Worm (Caenorhabditis elegans) whole organism, L3 larva: Measurements from ENCODE around the gene szy-4.
A peak's percentile ranks its signal among the peaks of the same experiment; 100 is the strongest.

Experiments
- ZK546.5 ChIP-seq: sonication (generic microtip); optimal IDR thresholded peaks from 2 replicates; lab custom pipeline; 2017; ENCODE audit warnings: missing biosample characterization, missing genetic modification characterization
- ama-1 ChIP-seq: fragments of 150-350 bp; optimal IDR thresholded peaks from 2 replicates; lab custom pipeline; 2018
- daf-12 ChIP-seq: fragments of 150-350 bp; optimal IDR thresholded peaks from 2 replicates; lab custom pipeline; 2014; ENCODE audit warnings: missing biosample characterization, missing genetic modification reagents, missing genetic modification characterization
- egl-5 ChIP-seq: fragments of 150-350 bp; optimal IDR thresholded peaks from 2 replicates; lab custom pipeline; 2017; ENCODE audit warnings: missing biosample characterization, missing genetic modification reagents, missing genetic modification characterization, inconsistent platforms
- elt-1 ChIP-seq: fragments of 150-350 bp; optimal IDR thresholded peaks from 2 replicates; lab custom pipeline; 2014; ENCODE audit warnings: missing biosample characterization, missing genetic modification characterization
- elt-2 ChIP-seq: sonication (generic microtip); optimal IDR thresholded peaks from 2 replicates; lab custom pipeline; 2016; ENCODE audit warnings: missing genetic modification reagents, mild to moderate bottlenecking, missing genetic modification characterization, missing compliant biosample characterization
- eor-1 ChIP-seq, 2 experiments: fragments of 150-350 bp; optimal IDR thresholded peaks; 2 replicates each; lab custom pipeline; 2014 to 2018; ENCODE audit warnings: missing biosample characterization in 2 of 2, missing genetic modification characterization in 2 of 2
- fkh-10 ChIP-seq: sonication (generic microtip); optimal IDR thresholded peaks from 2 replicates; lab custom pipeline; 2017; ENCODE audit warnings: missing biosample characterization, missing genetic modification reagents, missing genetic modification characterization
- fos-1 ChIP-seq: fragments of 150-350 bp; optimal IDR thresholded peaks from 2 replicates; lab custom pipeline; 2014; ENCODE audit warnings: missing biosample characterization, missing genetic modification characterization
- hmg-11 ChIP-seq: sonication (generic microtip); optimal IDR thresholded peaks from 2 replicates; lab custom pipeline; 2016; ENCODE audit warnings: missing genetic modification characterization, missing compliant biosample characterization
- lin-39 ChIP-seq: fragments of 150-350 bp; optimal IDR thresholded peaks from 2 replicates; lab custom pipeline; 2018; ENCODE audit warnings: missing biosample characterization, missing genetic modification reagents, missing genetic modification characterization
- mml-1 ChIP-seq: fragments of 150-350 bp; sonication (generic microtip); optimal IDR thresholded peaks from 3 replicates; lab custom pipeline; 2014; ENCODE audit warnings: missing biosample characterization, missing genetic modification characterization
- nfya-1 ChIP-seq: sonication (generic microtip); optimal IDR thresholded peaks from 2 replicates; lab custom pipeline; 2017; ENCODE audit warnings: missing genetic modification characterization, mild to moderate bottlenecking, missing compliant biosample characterization, antibody characterized with exemption, moderate library complexity; ENCODE audit not compliant: insufficient read depth
- nhr-11 ChIP-seq: fragments of 150-350 bp; optimal IDR thresholded peaks from 2 replicates; lab custom pipeline; 2014; ENCODE audit warnings: missing biosample characterization, missing genetic modification characterization
- nhr-12 ChIP-seq: fragments of 150-350 bp; optimal IDR thresholded peaks from 2 replicates; lab custom pipeline; 2014; ENCODE audit warnings: missing biosample characterization, missing genetic modification characterization
- nhr-25 ChIP-seq: sonication (generic microtip); optimal IDR thresholded peaks from 2 replicates; lab custom pipeline; 2017; ENCODE audit warnings: missing biosample characterization, missing genetic modification characterization
- nhr-28 ChIP-seq: fragments of 150-350 bp; optimal IDR thresholded peaks from 2 replicates; lab custom pipeline; 2014; ENCODE audit warnings: missing biosample characterization, missing genetic modification characterization
- nhr-77 ChIP-seq: fragments of 150-350 bp; optimal IDR thresholded peaks from 2 replicates; lab custom pipeline; 2014; ENCODE audit warnings: missing biosample characterization, missing genetic modification characterization
- pha-4 ChIP-seq: fragments of 150-350 bp; optimal IDR thresholded peaks from 2 replicates; lab custom pipeline; 2014; ENCODE audit warnings: missing biosample characterization, missing genetic modification reagents, missing genetic modification characterization
- pqm-1 ChIP-seq: fragments of 150-350 bp; optimal IDR thresholded peaks from 2 replicates; lab custom pipeline; 2017; ENCODE audit warnings: missing biosample characterization, missing genetic modification characterization, inconsistent platforms
- tbx-2 ChIP-seq: sonication (generic microtip); optimal IDR thresholded peaks from 2 replicates; lab custom pipeline; 2016; ENCODE audit warnings: mild to moderate bottlenecking, missing genetic modification characterization, missing compliant biosample characterization
- unc-39 ChIP-seq: sonication (generic microtip); optimal IDR thresholded peaks from 4 replicates; lab custom pipeline; 2017; ENCODE audit warnings: missing biosample characterization, missing genetic modification characterization
- ztf-11 ChIP-seq: fragments of 150-350 bp; optimal IDR thresholded peaks from 2 replicates; lab custom pipeline; 2014; ENCODE audit warnings: missing biosample characterization, missing genetic modification characterization
- ztf-4 ChIP-seq: fragments of 150-350 bp; optimal IDR thresholded peaks from 2 replicates; lab custom pipeline; 2014; ENCODE audit warnings: missing biosample characterization, missing genetic modification characterization

The szy-4 gene

ce11 chrII:6170236-6170635 lies 28.3 kb upstream of the szy-4 start:
- TF ChIP-seq nhr-28 (no peak), egl-5 (tag; lab: Kevin White, UChicago) (peak; percentile 54), ZK546.5 (tag; lab: Kevin White, UChicago) (no peak), mml-1 (tag; lab: Kevin White, UChicago) (no peak), fos-1 (tag; lab: Kevin White, UChicago) (no peak), pha-4 (tag; lab: Kevin White, UChicago) (no peak), unc-39 (tag; lab: Kevin White, UChicago) (no peak), nhr-12 (tag; lab: Kevin White, UChicago) (no peak), nhr-11 (tag; lab: Kevin White, UChicago) (no peak), lin-39 (tag; lab: Kevin White, UChicago) (peak; percentile 10), elt-2 (tag; lab: Kevin White, UChicago) (no peak), elt-1 (tag; lab: Kevin White, UChicago) (no peak), fkh-10 (no peak), ztf-4 (tag; lab: Kevin White, UChicago) (no peak), eor-1 (tag; optimal IDR thresholded peaks at IDR 0.05; lab: Kevin White, UChicago) (no peak)

- TF ChIP-seq tbx-2 (tag; lab: Kevin White, UChicago) (no peak), elt-2 (tag; lab: Kevin White, UChicago) (no peak), ama-1 (no peak)
- TF ChIP-seq, all 47 proteins: peak for 0
Observed at ce11 chrII:6171228-6171627, 27.3 kb upstream of the szy-4 start, which contains the start of gene F40H3.3. Gene F40H3.3 (plus strand): TSS chrII:6171507.

- TF ChIP-seq nhr-25 (tag; lab: Kevin White, UChicago) (peak; percentile 8), pqm-1 (no peak)
Observed at ce11 chrII:6173400-6173799, 25.1 kb upstream of the szy-4 start, which contains the start of gene F40H3.2. Gene F40H3.2 (plus strand): TSS chrII:6173649.

ce11 chrII:6175027-6175426 lies 23.5 kb upstream of the szy-4 start:
- TF ChIP-seq egl-5 (tag; lab: Kevin White, UChicago) (no peak), lin-39 (tag; lab: Kevin White, UChicago) (peak; percentile 31), nfya-1 (tag; lab: Kevin White, UChicago) (peak; percentile 26), hmg-11 (tag; lab: Kevin White, UChicago) (peak; percentile 20)

- TF ChIP-seq hmg-11 (tag; lab: Kevin White, UChicago) (no peak), nhr-25 (tag; lab: Kevin White, UChicago) (peak; percentile 54), egl-5 (tag; lab: Kevin White, UChicago) (peak; percentile 66), pha-4 (tag; lab: Kevin White, UChicago) (no peak), ztf-4 (tag; lab: Kevin White, UChicago) (no peak), elt-1 (tag; lab: Kevin White, UChicago) (peak; percentile 99), nhr-77 (tag; lab: Kevin White, UChicago) (no peak)
- TF ChIP-seq, all 47 proteins: peak for 3
Observed at ce11 chrII:6176154-6176897, 22.2 kb upstream of the szy-4 start.

ce11 chrII:6177975-6178742 lies 20.3 kb upstream of the szy-4 start:
- TF ChIP-seq daf-12 = no peak
- TF ChIP-seq pha-4 (tag; lab: Kevin White, UChicago) = peak; percentile 27
- peak; percentile 90 for TF ChIP-seq elt-2 (tag; lab: Kevin White, UChicago)
- no peak for TF ChIP-seq ztf-11 (tag; lab: Kevin White, UChicago)
- TF ChIP-seq nhr-25 (tag; lab: Kevin White, UChicago) = peak; percentile 20
- peak; percentile 71 for TF ChIP-seq pqm-1
- TF ChIP-seq, all 47 proteins: peak for 4

- TF ChIP-seq pha-4 (tag; lab: Kevin White, UChicago) (peak; percentile 83), lin-39 (tag; lab: Kevin White, UChicago) (no peak)
- TF ChIP-seq, all 47 proteins: peak for 1
Observed at ce11 chrII:6178743-6179129, 19.8 kb upstream of the szy-4 start.
